Worm (Caenorhabditis elegans) whole organism, late embryonic: ENCODE data around the gene Y38H6C.8.
"Not testable (repeated sequence)": the region's sequence is repeated elsewhere in the genome, so short reads cannot be mapped to it uniquely, and the experiment has no call there.

ENCODE experiments used
- C08G9.2 ChIP-seq: sonication (generic microtip); optimal IDR thresholded peaks from 2 replicates; lab custom pipeline; 2016; ENCODE audit warnings: mild to moderate bottlenecking, missing genetic modification characterization, moderate library complexity, missing compliant biosample characterization
- F13H6.1 ChIP-seq: sonication (generic microtip); optimal IDR thresholded peaks from 2 replicates; lab custom pipeline; 2016; ENCODE audit warnings: missing genetic modification characterization, missing compliant biosample characterization
- ama-1 ChIP-seq: fragments of 150-350 bp; optimal IDR thresholded peaks from 2 replicates; lab custom pipeline; 2014
- ceh-18 ChIP-seq: sonication (generic microtip); optimal IDR thresholded peaks from 2 replicates; lab custom pipeline; 2016; ENCODE audit warnings: missing genetic modification characterization, missing compliant biosample characterization
- ceh-30 ChIP-seq: fragments of 150-350 bp; optimal IDR thresholded peaks from 2 replicates; lab custom pipeline; 2014; ENCODE audit warnings: missing biosample characterization, missing genetic modification characterization
- hlh-30 ChIP-seq: sonication (generic microtip); optimal IDR thresholded peaks from 2 replicates; lab custom pipeline; 2017; ENCODE audit warnings: antibody characterized with exemption, missing genetic modification characterization, missing compliant biosample characterization; ENCODE audit not compliant: insufficient read depth
- nfya-1 ChIP-seq: sonication (generic microtip); optimal IDR thresholded peaks from 2 replicates; lab custom pipeline; 2017; ENCODE audit warnings: missing genetic modification characterization, mild to moderate bottlenecking, missing compliant biosample characterization, antibody characterized with exemption, moderate library complexity
- nhr-11 ChIP-seq: fragments of 150-350 bp; optimal IDR thresholded peaks from 2 replicates; lab custom pipeline; 2014; ENCODE audit warnings: missing biosample characterization, missing genetic modification characterization
- pha-4 ChIP-seq: fragments of 150-350 bp; optimal IDR thresholded peaks from 2 replicates; lab custom pipeline; 2018; ENCODE audit warnings: missing biosample characterization, missing genetic modification reagents, missing genetic modification characterization

DNA sequence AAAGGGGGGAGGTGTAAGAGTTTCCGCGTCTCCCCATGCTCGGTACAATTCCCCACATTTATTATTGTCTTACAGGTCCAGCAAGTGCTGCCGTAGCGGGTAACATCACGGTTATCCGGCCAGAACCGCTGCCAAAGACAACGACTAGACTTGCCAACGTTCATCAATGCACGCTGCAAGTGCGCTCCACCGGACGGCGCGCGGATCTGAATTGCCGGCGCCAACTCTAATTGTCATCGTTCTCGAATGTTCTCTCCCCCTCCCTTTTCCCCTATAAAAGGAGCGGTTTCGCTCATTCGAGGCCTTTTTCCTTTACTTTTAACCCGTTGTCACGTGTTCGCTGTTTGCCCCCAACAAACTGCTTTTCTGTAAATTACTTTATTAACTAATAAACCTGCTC lies at the start of gene Y38H6C.8:
- TF ChIP-seq F13H6.1 (tag; lab: Kevin White, UChicago); nhr-11; ama-1 (lab: Kevin White, UChicago); hlh-30 (tag; lab: Kevin White, UChicago); C08G9.2 (tag; lab: Kevin White, UChicago); ceh-30; nfya-1 (tag; lab: Kevin White, UChicago); pha-4 (tag; lab: Kevin White, UChicago); ceh-18 (tag; lab: Kevin White, UChicago): not testable (repeated sequence)
